Worm (Caenorhabditis elegans): Measurements from ENCODE around the gene F37A4.1.

ce11 chrIII:6730185-6730850 is 7.1 kb downstream of the F37A4.1 start, which contains the start of the genes Y102E9.5 and odr-4:
- TF ChIP-seq cog-1 (tag; optimal IDR thresholded peaks at IDR 0.05) (no peak), T22C8.4 (GFP tag; IDR thresholded peaks at IDR 0.05) (no peak), flt-1 (GFP tag; IDR thresholded peaks at IDR 0.05) (no peak)

Measured in whole organism, midembryonic.